Fruit fly (Drosophila melanogaster): ENCODE results near the gene CG31465.

DNA sequence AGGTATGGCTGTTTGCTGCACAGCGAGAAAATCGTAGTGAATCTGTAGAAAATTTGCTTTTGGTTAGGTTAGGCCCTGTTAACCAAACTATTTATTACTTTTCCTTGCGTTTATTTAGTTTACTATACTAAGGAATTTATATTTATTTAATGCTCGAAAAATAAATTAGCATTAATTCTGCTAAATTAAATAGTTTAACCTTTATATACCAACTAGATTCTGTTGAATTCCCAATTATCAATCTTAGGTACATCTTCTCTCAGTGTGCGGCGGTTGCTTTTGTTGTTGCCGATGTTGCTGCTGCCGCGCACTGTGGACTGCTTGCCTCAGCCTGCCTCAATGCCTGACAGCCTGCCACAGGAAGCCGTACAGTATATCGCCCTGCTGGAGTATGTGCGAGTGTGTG, 18.6 kb downstream of the CG31465 start:
- TF ChIP-seq pan (optimal IDR thresholded peaks at IDR 0.05) (no peak), psq (optimal IDR thresholded peaks at IDR 0.05) (no peak), EcR (GFP tag; optimal IDR thresholded peaks at IDR 0.05) (no peak), Dll (optimal IDR thresholded peaks at IDR 0.05) (no peak), CG8478 (optimal IDR thresholded peaks at IDR 0.05) (no peak), usp (GFP tag; optimal IDR thresholded peaks at IDR 0.05) (no peak)
